Fruit fly (Drosophila melanogaster) whole organism, pupa: Measurements from ENCODE around the gene Prm.

Source experiments
- CG13204 ChIP-seq: fragments of 200-800 bp; sonication (Bioruptor generic); optimal IDR thresholded peaks from 2 replicates; lab custom pipeline; 2018; ENCODE audit warnings: missing biosample characterization, mild to moderate bottlenecking, missing genetic modification characterization, moderate library complexity
- CG34367 ChIP-seq: fragments of 200-800 bp; sonication (Bioruptor generic); optimal IDR thresholded peaks from 2 replicates; lab custom pipeline; 2018; ENCODE audit warnings: missing biosample characterization, mild to moderate bottlenecking, missing genetic modification characterization
- CG8159 ChIP-seq: fragments of 200-800 bp; sonication (Bioruptor generic); optimal IDR thresholded peaks from 3 replicates; lab custom pipeline; 2018; ENCODE audit warnings: missing biosample characterization, mild to moderate bottlenecking, missing genetic modification characterization, moderate library complexity
- EcR ChIP-seq: fragments of 200-800 bp; sonication (Bioruptor generic); optimal IDR thresholded peaks from 3 replicates; lab custom pipeline; 2019; ENCODE audit warnings: missing biosample characterization, missing genetic modification characterization, mild to moderate bottlenecking, moderate library complexity, missing genetic modification reagents
- Snoo ChIP-seq: fragments of 200-800 bp; sonication (Bioruptor generic); optimal IDR thresholded peaks from 3 replicates; lab custom pipeline; 2017; ENCODE audit warnings: missing biosample characterization, mild to moderate bottlenecking, missing genetic modification characterization, inconsistent platforms

dm6 chr3L:8697862-8698261, 47.2 kb downstream of the Prm start:
- TF ChIP-seq CG13204 (GFP tag; lab: Kevin White, UChicago) = peak; percentile 84
- no peak for TF ChIP-seq CG34367
- TF ChIP-seq EcR = peak; percentile 45
- TF ChIP-seq Snoo = peak; percentile 5
- no peak for TF ChIP-seq CG8159 (tag; lab: Kevin White, UChicago)
